Worm (Caenorhabditis elegans) whole organism, L2 larva: ENCODE measurements around the gene ugt-35.
A peak's percentile ranks its signal among the peaks of the same experiment; 100 is the strongest.

Experiments
- F13H6.1 ChIP-seq: sonication (generic microtip); optimal IDR thresholded peaks from 2 replicates; lab custom pipeline; 2016; ENCODE audit warnings: missing genetic modification characterization, missing compliant biosample characterization
- R02D3.7 ChIP-seq: fragments of 150-350 bp; optimal IDR thresholded peaks from 2 replicates; lab custom pipeline; 2014; ENCODE audit warnings: missing biosample characterization, missing genetic modification characterization
- alr-1 ChIP-seq: fragments of 150-350 bp; optimal IDR thresholded peaks from 2 replicates; lab custom pipeline; 2014; ENCODE audit warnings: missing biosample characterization, missing genetic modification characterization
- aly-2 ChIP-seq: fragments of 150-350 bp; optimal IDR thresholded peaks from 2 replicates; lab custom pipeline; 2014; ENCODE audit warnings: missing biosample characterization, missing genetic modification characterization
- blmp-1 ChIP-seq: sonication (generic microtip); optimal IDR thresholded peaks from 2 replicates; lab custom pipeline; 2017; ENCODE audit warnings: missing genetic modification characterization, mild to moderate bottlenecking, missing compliant biosample characterization, antibody characterized with exemption, moderate library complexity; ENCODE audit not compliant: insufficient read depth
- ceh-16 ChIP-seq: fragments of 150-350 bp; optimal IDR thresholded peaks from 2 replicates; lab custom pipeline; 2014; ENCODE audit warnings: missing biosample characterization, missing genetic modification characterization
- ceh-82 ChIP-seq: fragments of 150-350 bp; optimal IDR thresholded peaks from 2 replicates; lab custom pipeline; 2014; ENCODE audit warnings: missing biosample characterization, missing genetic modification characterization
- crh-2 ChIP-seq: sonication (generic microtip); optimal IDR thresholded peaks from 2 replicates; lab custom pipeline; 2017; ENCODE audit warnings: missing biosample characterization, missing genetic modification characterization
- dmd-4 ChIP-seq: sonication (generic microtip); optimal IDR thresholded peaks from 2 replicates; lab custom pipeline; 2017; ENCODE audit warnings: missing biosample characterization, missing genetic modification characterization
- egl-27 ChIP-seq: sonication (generic microtip); optimal IDR thresholded peaks from 3 replicates; lab custom pipeline; 2017; ENCODE audit warnings: missing biosample characterization, missing genetic modification reagents, missing genetic modification characterization
- elt-1 ChIP-seq: fragments of 150-350 bp; optimal IDR thresholded peaks from 2 replicates; lab custom pipeline; 2014; ENCODE audit warnings: missing biosample characterization, missing genetic modification characterization
- elt-3 ChIP-seq: sonication (generic microtip); optimal IDR thresholded peaks from 2 replicates; lab custom pipeline; 2017; ENCODE audit warnings: missing biosample characterization, missing genetic modification characterization
- gmeb-1 ChIP-seq: fragments of 150-350 bp; optimal IDR thresholded peaks from 2 replicates; lab custom pipeline; 2014; ENCODE audit warnings: missing biosample characterization, missing genetic modification characterization
- lin-13 ChIP-seq: fragments of 150-350 bp; optimal IDR thresholded peaks from 2 replicates; lab custom pipeline; 2014; ENCODE audit warnings: missing biosample characterization, missing genetic modification reagents, missing genetic modification characterization
- mab-5 ChIP-seq: fragments of 150-350 bp; optimal IDR thresholded peaks from 2 replicates; lab custom pipeline; 2014; ENCODE audit warnings: missing biosample characterization, missing genetic modification characterization
- mbf-1 ChIP-seq: sonication (generic microtip); optimal IDR thresholded peaks from 2 replicates; lab custom pipeline; 2017; ENCODE audit warnings: missing biosample characterization, missing genetic modification characterization
- mdl-1 ChIP-seq, 2 experiments: fragments of 150-350 bp in 1 of 2; sonication (generic microtip) in 1 of 2; optimal IDR thresholded peaks; 2 replicates each; lab custom pipeline; 2017; ENCODE audit warnings: missing biosample characterization in 2 of 2, missing genetic modification characterization in 2 of 2
- nhr-10 ChIP-seq: sonication (generic microtip); optimal IDR thresholded peaks from 2 replicates; lab custom pipeline; 2017; ENCODE audit warnings: missing biosample characterization, missing genetic modification characterization
- nhr-11 ChIP-seq: fragments of 150-350 bp; optimal IDR thresholded peaks from 2 replicates; lab custom pipeline; 2014; ENCODE audit warnings: missing biosample characterization, missing genetic modification characterization
- nhr-12 ChIP-seq: fragments of 150-350 bp; optimal IDR thresholded peaks from 2 replicates; lab custom pipeline; 2014; ENCODE audit warnings: missing biosample characterization, missing genetic modification characterization
- nhr-129 ChIP-seq: fragments of 150-350 bp; optimal IDR thresholded peaks from 2 replicates; lab custom pipeline; 2014; ENCODE audit warnings: missing biosample characterization, missing genetic modification characterization
- nhr-25 ChIP-seq: fragments of 150-350 bp; sonication (generic microtip); optimal IDR thresholded peaks from 3 replicates; lab custom pipeline; 2014; ENCODE audit warnings: missing biosample characterization, missing genetic modification characterization
- nhr-6 ChIP-seq: fragments of 150-350 bp; optimal IDR thresholded peaks from 2 replicates; lab custom pipeline; 2014; ENCODE audit warnings: missing biosample characterization, missing genetic modification characterization
- peb-1 ChIP-seq: fragments of 150-350 bp; optimal IDR thresholded peaks from 2 replicates; lab custom pipeline; 2014; ENCODE audit warnings: missing biosample characterization, missing genetic modification characterization
- sem-4 ChIP-seq: fragments of 150-350 bp; optimal IDR thresholded peaks from 2 replicates; lab custom pipeline; 2014; ENCODE audit warnings: missing biosample characterization, missing genetic modification reagents, missing genetic modification characterization
- skn-1 ChIP-seq: sonication (generic microtip); optimal IDR thresholded peaks from 2 replicates; lab custom pipeline; 2017; ENCODE audit warnings: missing biosample characterization, missing genetic modification characterization
- sma-3 ChIP-seq: sonication (generic microtip); optimal IDR thresholded peaks from 2 replicates; lab custom pipeline; 2016; ENCODE audit warnings: missing genetic modification reagents, missing genetic modification characterization, missing compliant biosample characterization
- sma-9 ChIP-seq, 2 experiments: fragments of 150-350 bp in 1 of 2; sonication (generic microtip) in 1 of 2; optimal IDR thresholded peaks; 2 replicates each; lab custom pipeline; 2014 to 2016; ENCODE audit warnings: missing genetic modification characterization in 2 of 2, mild to moderate bottlenecking in 1 of 2, missing biosample characterization in 1 of 2, missing compliant biosample characterization in 1 of 2, missing genetic modification reagents in 1 of 2, moderate library complexity in 1 of 2
- snpc-4 ChIP-seq: fragments of 150-350 bp; optimal IDR thresholded peaks from 2 replicates; lab custom pipeline; 2014; ENCODE audit warnings: missing biosample characterization, missing genetic modification characterization
- unc-39 ChIP-seq: fragments of 150-350 bp; optimal IDR thresholded peaks from 2 replicates; lab custom pipeline; 2014; ENCODE audit warnings: missing biosample characterization, missing genetic modification characterization
- unc-62 ChIP-seq: fragments of 150-350 bp; optimal IDR thresholded peaks from 2 replicates; lab custom pipeline; 2014; ENCODE audit warnings: missing biosample characterization, missing genetic modification reagents, missing genetic modification characterization
- zag-1 ChIP-seq: fragments of 150-350 bp; optimal IDR thresholded peaks from 2 replicates; lab custom pipeline; 2014; ENCODE audit warnings: missing biosample characterization, missing genetic modification characterization
- ztf-11 ChIP-seq: sonication (generic microtip); optimal IDR thresholded peaks from 2 replicates; lab custom pipeline; 2017; ENCODE audit warnings: missing biosample characterization, missing genetic modification characterization

ugt-35 gene

ce11 chrV:10693749-10694148, 39.7 kb upstream of the ugt-35 start (continued):
- TF ChIP-seq unc-62 (GFP tag; lab: Kevin White, UChicago) (no peak), nhr-25 (no peak), mdl-1 (tag; optimal IDR thresholded peaks at IDR 0.05; lab: Kevin White, UChicago) (no peak), sma-9 (GFP tag; optimal IDR thresholded peaks at IDR 0.05; lab: Kevin White, UChicago) (peak; percentile 86), sma-9 (tag; optimal IDR thresholded peaks at IDR 0.05; lab: Kevin White, UChicago) (no peak), nhr-12 (tag; lab: Kevin White, UChicago) (no peak), F13H6.1 (tag; lab: Kevin White, UChicago) (peak; percentile 77), ceh-16 (tag; lab: Kevin White, UChicago) (no peak), crh-2 (peak; percentile 47), egl-27 (tag; lab: Kevin White, UChicago) (peak; percentile 23), dmd-4 (no peak), aly-2 (tag; lab: Kevin White, UChicago) (no peak), sem-4 (tag; lab: Kevin White, UChicago) (no peak), unc-39 (tag; lab: Kevin White, UChicago) (no peak), ztf-11 (no peak)

- TF ChIP-seq lin-13 (GFP tag; lab: Kevin White, UChicago): no peak
- TF ChIP-seq nhr-6 (tag; lab: Kevin White, UChicago): no peak
- no peak for TF ChIP-seq nhr-11
- TF ChIP-seq unc-39 (tag; lab: Kevin White, UChicago): no peak
- no peak for TF ChIP-seq ceh-82
- no peak for TF ChIP-seq peb-1 (tag; lab: Kevin White, UChicago)
- no peak for TF ChIP-seq dmd-4
- TF ChIP-seq nhr-25: no peak
- TF ChIP-seq aly-2 (tag; lab: Kevin White, UChicago): no peak
- TF ChIP-seq elt-1: no peak
- peak; percentile 53 for TF ChIP-seq F13H6.1 (tag; lab: Kevin White, UChicago)
- no peak for TF ChIP-seq sem-4 (tag; lab: Kevin White, UChicago)
- TF ChIP-seq gmeb-1 (tag; lab: Kevin White, UChicago): no peak
- peak; percentile 21 for TF ChIP-seq sma-9 (GFP tag; optimal IDR thresholded peaks at IDR 0.05; lab: Kevin White, UChicago)
- TF ChIP-seq sma-9 (tag; optimal IDR thresholded peaks at IDR 0.05; lab: Kevin White, UChicago): no peak
- TF ChIP-seq sma-3 (GFP tag; lab: Kevin White, UChicago): no peak
- TF ChIP-seq nhr-129 (tag; lab: Kevin White, UChicago): peak; percentile 42
These were observed 37.2 kb upstream of the ugt-35 start for ce11 chrV:10691313-10691712.

- TF ChIP-seq alr-1 (tag; lab: Kevin White, UChicago) (no peak), F13H6.1 (tag; lab: Kevin White, UChicago) (peak; percentile 16)
These were observed 33.5 kb upstream of the ugt-35 start, which contains the start of gene F29F11.20 for ce11 chrV:10687601-10688000. Gene F29F11.20 (plus strand): TSS chrV:10687901.

ce11 chrV:10684748-10685147, 30.7 kb upstream of the ugt-35 start:
- TF ChIP-seq gmeb-1 (tag; lab: Kevin White, UChicago) (no peak), dmd-4 (no peak), skn-1 (tag; lab: Kevin White, UChicago) (no peak), R02D3.7 (tag; lab: Kevin White, UChicago) (no peak), elt-3 (tag; lab: Kevin White, UChicago) (no peak), peb-1 (tag; lab: Kevin White, UChicago) (no peak), ceh-16 (tag; lab: Kevin White, UChicago) (no peak), egl-27 (tag; lab: Kevin White, UChicago) (no peak), nhr-10 (tag; lab: Kevin White, UChicago) (no peak), nhr-11 (no peak), blmp-1 (tag; lab: Kevin White, UChicago) (no peak), aly-2 (tag; lab: Kevin White, UChicago) (no peak), zag-1 (tag; lab: Kevin White, UChicago) (no peak), snpc-4 (tag; lab: Kevin White, UChicago) (no peak), unc-62 (GFP tag; lab: Kevin White, UChicago) (no peak), mbf-1 (tag; lab: Kevin White, UChicago) (no peak), nhr-25 (no peak), crh-2 (no peak), sma-9 (GFP tag; optimal IDR thresholded peaks at IDR 0.05; lab: Kevin White, UChicago) (no peak), sma-9 (tag; optimal IDR thresholded peaks at IDR 0.05; lab: Kevin White, UChicago) (no peak), nhr-129 (tag; lab: Kevin White, UChicago) (no peak)
- TF ChIP-seq, all 48 proteins: peak for 0

ce11 chrV:10683458-10683857, 29.4 kb upstream of the ugt-35 start:
- TF ChIP-seq sma-9 (GFP tag; optimal IDR thresholded peaks at IDR 0.05; lab: Kevin White, UChicago) (no peak), sma-9 (tag; optimal IDR thresholded peaks at IDR 0.05; lab: Kevin White, UChicago) (no peak), mab-5 (tag; lab: Kevin White, UChicago) (no peak), nhr-11 (no peak), zag-1 (tag; lab: Kevin White, UChicago) (no peak)
